Worm (Caenorhabditis elegans) whole organism, young adult: ENCODE results near the gene fbxc-26.
A peak's percentile ranks its signal among the peaks of the same experiment; 100 is the strongest.

Experiments used
- B0261.1 ChIP-seq: sonication (generic microtip); optimal IDR thresholded peaks from 2 replicates; lab custom pipeline; 2016; ENCODE audit warnings: mild to moderate bottlenecking, missing genetic modification characterization, moderate library complexity, missing compliant biosample characterization
- D2030.7 ChIP-seq: fragments of 200-800 bp; sonication (Bioruptor generic); IDR thresholded peaks from 2 replicates; pipeline ENCODE4 v1.3.6; 2022; ENCODE audit warnings: missing genetic modification reagents, missing genetic modification characterization, missing compliant biosample characterization
- F39B2.1 ChIP-seq: fragments of 200-800 bp; sonication (Bioruptor generic); IDR thresholded peaks from 2 replicates; pipeline ENCODE4 v1.3.6; 2022; ENCODE audit warnings: missing genetic modification reagents, missing genetic modification characterization, missing compliant biosample characterization
- F55B11.4 ChIP-seq: sonication (generic microtip); optimal IDR thresholded peaks from 2 replicates; lab custom pipeline; 2016; ENCODE audit warnings: missing compliant biosample characterization, missing genetic modification characterization, borderline replicate concordance; ENCODE audit not compliant: insufficient read depth
- aptf-2 ChIP-seq: fragments of 200-800 bp; sonication (Bioruptor generic); conservative IDR thresholded peaks from 2 replicates; pipeline ENCODE4 v1.3.6; 2022; ENCODE audit warnings: missing genetic modification reagents, missing genetic modification characterization, missing compliant biosample characterization
- aptf-3 ChIP-seq: fragments of 200-800 bp; sonication (Bioruptor generic); IDR thresholded peaks from 2 replicates; pipeline ENCODE4 v1.3.6; 2022; ENCODE audit warnings: missing genetic modification characterization, missing compliant biosample characterization
- attf-5 ChIP-seq: fragments of 200-800 bp; sonication (Bioruptor generic); optimal IDR thresholded peaks from 2 replicates; lab custom pipeline; 2018; ENCODE audit warnings: mild to moderate bottlenecking, missing genetic modification characterization, missing compliant biosample characterization
- attf-6 ChIP-seq: fragments of 200-800 bp; sonication (Bioruptor generic); IDR thresholded peaks from 2 replicates; pipeline ENCODE4 v1.3.6; 2022; ENCODE audit warnings: missing genetic modification reagents, missing genetic modification characterization, missing compliant biosample characterization
- bed-1 ChIP-seq: fragments of 200-800 bp; sonication (Bioruptor generic); IDR thresholded peaks from 2 replicates; pipeline ENCODE4 v1.3.6; 2022; ENCODE audit warnings: missing genetic modification reagents, missing genetic modification characterization, missing compliant biosample characterization
- efl-1 ChIP-seq: fragments of 150-350 bp; optimal IDR thresholded peaks from 2 replicates; lab custom pipeline; 2014; ENCODE audit warnings: missing biosample characterization, missing genetic modification reagents, missing genetic modification characterization
- egl-18 ChIP-seq: fragments of 200-800 bp; sonication (Bioruptor generic); IDR thresholded peaks from 2 replicates; pipeline ENCODE4 v1.3.6; 2022; ENCODE audit warnings: missing genetic modification reagents, missing genetic modification characterization, missing compliant biosample characterization
- ekl-4 ChIP-seq: fragments of 200-800 bp; sonication (Bioruptor generic); IDR thresholded peaks from 2 replicates; pipeline ENCODE4 v1.3.6; 2022; ENCODE audit warnings: missing genetic modification reagents, missing genetic modification characterization, missing compliant biosample characterization
- gei-17 ChIP-seq: fragments of 200-800 bp; sonication (Bioruptor generic); optimal IDR thresholded peaks from 2 replicates; lab custom pipeline; 2018; ENCODE audit warnings: mild to moderate bottlenecking, missing genetic modification characterization, missing compliant biosample characterization
- hrde-1 ChIP-seq: sonication (generic microtip); optimal IDR thresholded peaks from 2 replicates; lab custom pipeline; 2016; ENCODE audit warnings: missing genetic modification characterization, mild to moderate bottlenecking, missing compliant biosample characterization, moderate library complexity, missing genotype, missing genetic modification reagents, borderline replicate concordance
- lag-1 ChIP-seq: fragments of 200-800 bp; sonication (Bioruptor generic); IDR thresholded peaks from 2 replicates; pipeline ENCODE4 v1.3.6; 2022; ENCODE audit warnings: missing genetic modification reagents, missing genetic modification characterization, missing compliant biosample characterization
- lin-26 ChIP-seq: fragments of 200-800 bp; sonication (Bioruptor generic); IDR thresholded peaks from 2 replicates; pipeline ENCODE4 v1.3.6; 2022; ENCODE audit warnings: missing genetic modification reagents, missing genetic modification characterization, missing compliant biosample characterization
- lin-35 ChIP-seq, 3 experiments: fragments of 150-350 bp in 2 of 3; sonication (generic microtip) in 1 of 3; optimal IDR thresholded peaks; 2 replicates each; lab custom pipeline; 2014 to 2018; ENCODE audit warnings: missing biosample characterization in 3 of 3, missing genetic modification characterization in 3 of 3, missing genetic modification reagents in 3 of 3
- lir-1 ChIP-seq: fragments of 200-800 bp; sonication (Bioruptor generic); conservative IDR thresholded peaks from 2 replicates; pipeline ENCODE4 v1.3.6; 2022; ENCODE audit warnings: missing genetic modification reagents, missing genetic modification characterization, missing compliant biosample characterization
- lsl-1 ChIP-seq: fragments of 200-800 bp; sonication (Bioruptor generic); optimal IDR thresholded peaks from 2 replicates; lab custom pipeline; 2018; ENCODE audit warnings: mild to moderate bottlenecking, missing genetic modification characterization, moderate library complexity, missing compliant biosample characterization
- madf-3 ChIP-seq: fragments of 200-800 bp; sonication (Bioruptor generic); IDR thresholded peaks from 2 replicates; pipeline ENCODE4 v1.3.6; 2022; ENCODE audit warnings: missing genetic modification reagents, missing genetic modification characterization, missing compliant biosample characterization
- nhr-27 ChIP-seq: fragments of 200-800 bp; sonication (Bioruptor generic); optimal IDR thresholded peaks from 2 replicates; lab custom pipeline; 2018; ENCODE audit warnings: mild to moderate bottlenecking, missing genetic modification characterization, moderate library complexity, missing compliant biosample characterization
- rcor-1 ChIP-seq: fragments of 200-800 bp; sonication (Bioruptor generic); IDR thresholded peaks from 2 replicates; pipeline ENCODE4 v1.3.6; 2022; ENCODE audit warnings: missing genetic modification reagents, missing genetic modification characterization, missing compliant biosample characterization
- rpc-1 ChIP-seq, 2 experiments: fragments of 150-350 bp in 1 of 2; sonication (generic microtip) in 1 of 2; optimal IDR thresholded peaks; 2 replicates each; lab custom pipeline; 2014 to 2018; ENCODE audit warnings: missing biosample characterization in 1 of 2, missing genetic modification characterization in 1 of 2, missing genetic modification reagents in 1 of 2, missing genotype in 1 of 2
- sdz-38 ChIP-seq: sonication (generic microtip); optimal IDR thresholded peaks from 2 replicates; lab custom pipeline; 2016; ENCODE audit warnings: missing genotype, missing genetic modification characterization, missing compliant biosample characterization
- snpc-1.3 ChIP-seq: sonication (generic microtip); optimal IDR thresholded peaks from 2 replicates; lab custom pipeline; 2017; ENCODE audit warnings: missing genetic modification characterization, mild to moderate bottlenecking, missing compliant biosample characterization, antibody characterized with exemption, moderate library complexity, missing genotype, missing genetic modification reagents; ENCODE audit not compliant: insufficient read depth
- tbp1 ChIP-seq: fragments of 200-800 bp; sonication (Bioruptor generic); optimal IDR thresholded peaks from 2 replicates; lab custom pipeline; 2018; ENCODE audit warnings: mild to moderate bottlenecking, missing genetic modification characterization, missing compliant biosample characterization
- zfh-2 ChIP-seq: fragments of 200-800 bp; sonication (Bioruptor generic); conservative IDR thresholded peaks from 2 replicates; pipeline ENCODE4 v1.3.6; 2022; ENCODE audit warnings: missing genetic modification reagents, missing genetic modification characterization, missing compliant biosample characterization
- ztf-18 ChIP-seq: sonication (generic microtip); optimal IDR thresholded peaks from 2 replicates; lab custom pipeline; 2016; ENCODE audit warnings: missing genotype, mild to moderate bottlenecking, missing genetic modification characterization, missing compliant biosample characterization
- ztf-25 ChIP-seq: fragments of 200-800 bp; sonication (Bioruptor generic); IDR thresholded peaks from 2 replicates; pipeline ENCODE4 v1.3.6; 2022; ENCODE audit warnings: missing genetic modification reagents, missing genetic modification characterization, missing compliant biosample characterization

The fbxc-26 gene

DNA sequence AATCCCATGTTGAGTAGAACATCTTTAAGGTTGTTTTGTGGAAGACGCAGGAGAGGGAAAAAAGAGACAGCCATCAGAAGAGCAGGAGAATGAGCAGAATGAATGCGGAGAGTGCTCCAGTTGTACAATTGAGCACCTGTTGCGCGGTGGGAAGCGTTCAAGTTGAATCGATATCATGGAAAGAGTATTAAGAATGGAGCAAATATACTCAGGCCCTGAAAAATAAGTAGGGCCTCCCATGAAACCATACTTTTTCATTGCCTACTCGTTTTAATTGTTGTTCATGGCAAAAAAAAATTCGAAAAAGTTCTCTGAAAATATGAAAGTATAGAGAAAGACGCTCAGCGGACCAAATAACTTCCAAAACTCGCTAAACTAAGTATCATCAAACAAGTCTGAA, 24.7 kb upstream of the fbxc-26 start, which contains the start of gene fbxb-48:
Gene fbxb-48 (minus strand): TSS at position 101 of the 400 bp plus-strand sequence.
- TF ChIP-seq sdz-38 (tag; lab: Kevin White, UChicago) (no peak), F55B11.4 (tag; lab: Kevin White, UChicago) (no peak), attf-5 (GFP tag; lab: Kevin White, UChicago) (no peak), ztf-25 (GFP tag; lab: Robert Waterston, UW) (no peak), madf-3 (GFP tag; lab: Robert Waterston, UW) (no peak), hrde-1 (tag; lab: Kevin White, UChicago) (no peak), ekl-4 (GFP tag; lab: Robert Waterston, UW) (no peak), D2030.7 (no peak), F39B2.1 (GFP tag; lab: Robert Waterston, UW) (no peak), gei-17 (no peak), nhr-27 (tag; lab: Kevin White, UChicago) (no peak), zfh-2 (GFP tag; lab: Robert Waterston, UW) (no peak)

ce11 chrII:1714772-1715353, 20.4 kb upstream of the fbxc-26 start, which contains the start of gene btb-6:
TSS of gene btb-6 (plus strand) at chrII:1715303.
- no peak for TF ChIP-seq lag-1 (GFP tag; lab: Robert Waterston, UW)
- no peak for TF ChIP-seq lin-35 (GFP tag; optimal IDR thresholded peaks at IDR 0.05; lab: Kevin White, UChicago)
- TF ChIP-seq aptf-2 (GFP tag; lab: Robert Waterston, UW), result peak; percentile 97
- TF ChIP-seq bed-1 (GFP tag; lab: Robert Waterston, UW), result 0 out of 2 replicates have a peak, but pooled peaks have one; percentile 47
- TF ChIP-seq attf-6 (GFP tag; lab: Robert Waterston, UW), result no peak
- no peak for TF ChIP-seq snpc-1.3
- peak; percentile 87; the same call in 1 of the 2 replicates for TF ChIP-seq aptf-3 (GFP tag; lab: Robert Waterston, UW)

ce11 chrII:1712938-1713337, 18.5 kb upstream of the fbxc-26 start, which contains the start of gene btb-7:
TSS of gene btb-7 (plus strand) at chrII:1713238.
- TF ChIP-seq ztf-18 (no peak), efl-1 (peak; percentile 47), lir-1 (no peak), egl-18 (GFP tag; lab: Robert Waterston, UW) (no peak)

DNA sequence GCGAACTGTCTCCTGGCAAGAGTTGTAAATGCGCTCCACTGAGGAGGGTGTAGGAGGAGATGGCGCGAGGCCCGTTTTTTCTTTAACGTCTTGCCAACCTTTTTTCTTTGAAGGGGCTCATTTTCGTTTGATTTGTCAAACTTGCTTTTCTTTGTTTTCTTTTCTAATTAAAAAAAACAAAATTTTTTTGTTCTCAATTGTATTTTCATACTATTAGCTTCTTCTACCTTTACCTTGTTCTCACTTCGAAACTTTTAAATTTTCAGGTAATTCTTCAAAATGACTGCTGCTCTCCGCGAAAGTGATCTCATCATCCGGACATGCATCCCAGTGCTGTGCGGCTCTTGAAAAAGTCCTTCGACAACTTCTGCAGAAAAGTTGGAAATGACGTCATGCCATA, 15.5 kb upstream of the fbxc-26 start, which contains the start of gene fbxa-184:
Gene fbxa-184 (plus strand): TSS at position 301 of the 400 bp plus-strand sequence.
- TF ChIP-seq rcor-1 (GFP tag; lab: Robert Waterston, UW) (no peak), aptf-2 (GFP tag; lab: Robert Waterston, UW) (peak; percentile 81)

ce11 chrII:1706385-1706784, 12.0 kb upstream of the fbxc-26 start, which contains the start of gene sdz-18:
TSS of gene sdz-18 (minus strand) at chrII:1706485.
- TF ChIP-seq lag-1 (GFP tag; lab: Robert Waterston, UW), result no peak

ce11 chrII:1703363-1703762, 8.9 kb upstream of the fbxc-26 start, which contains the start of gene fbxb-47:
TSS of gene fbxb-47 (minus strand) at chrII:1703463.
- TF ChIP-seq lsl-1, result no peak
- no peak for TF ChIP-seq D2030.7

DNA sequence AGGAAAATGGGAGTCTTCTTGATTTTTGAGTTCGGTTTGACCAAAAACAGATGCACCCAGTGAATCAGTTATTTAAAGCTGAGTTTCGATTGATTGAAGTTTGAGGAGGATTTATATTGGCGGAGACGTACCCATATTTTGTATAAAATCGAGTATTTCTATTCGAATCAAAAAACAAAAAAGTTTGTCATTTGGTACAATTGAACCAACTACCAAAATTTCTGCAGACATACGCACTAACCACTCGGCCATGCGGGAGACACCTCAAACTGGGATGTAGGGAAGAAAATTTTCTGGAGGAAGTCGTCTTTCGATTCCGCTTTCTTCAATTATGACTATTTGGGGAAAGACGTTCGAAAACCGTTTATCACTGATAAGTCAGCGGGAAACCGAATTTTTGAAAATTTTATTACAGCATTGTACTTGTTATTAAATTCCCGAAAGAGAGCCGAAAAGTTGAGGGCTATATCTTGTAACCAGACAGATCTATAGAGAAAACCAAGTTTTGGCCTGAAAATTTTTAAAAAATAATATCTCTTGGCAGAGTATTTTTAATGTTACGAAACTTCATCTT, 6.2 kb upstream of the fbxc-26 start:
- TF ChIP-seq rpc-1 (optimal IDR thresholded peaks at IDR 0.05; lab: Kevin White, UChicago) (peak; percentile 32), rpc-1 (tag; optimal IDR thresholded peaks at IDR 0.05; lab: Kevin White, UChicago) (peak; percentile 66), B0261.1 (tag; lab: Kevin White, UChicago) (peak; percentile 59), tbp1 (GFP tag; lab: Kevin White, UChicago) (peak; percentile 76), lin-26 (GFP tag; lab: Robert Waterston, UW) (peak; percentile 61; the same call in 1 of the 2 replicates)
